Worm (Caenorhabditis elegans) whole organism, late embryonic: ENCODE results near the gene C08B6.14.

ENCODE experiments used
- C08G9.2 ChIP-seq: sonication (generic microtip); optimal IDR thresholded peaks from 2 replicates; lab custom pipeline; 2016; ENCODE audit warnings: mild to moderate bottlenecking, missing genetic modification characterization, moderate library complexity, missing compliant biosample characterization
- C38D4.7 ChIP-seq: fragments of 200-800 bp; sonication (Bioruptor generic); optimal IDR thresholded peaks from 2 replicates; lab custom pipeline; 2018; ENCODE audit warnings: mild to moderate bottlenecking, missing genetic modification characterization, moderate library complexity, missing compliant biosample characterization
- F13H6.1 ChIP-seq: sonication (generic microtip); optimal IDR thresholded peaks from 2 replicates; lab custom pipeline; 2016; ENCODE audit warnings: missing genetic modification characterization, missing compliant biosample characterization
- K09A11.1 ChIP-seq: sonication (generic microtip); optimal IDR thresholded peaks from 2 replicates; lab custom pipeline; 2017; ENCODE audit warnings: antibody characterized with exemption, mild to moderate bottlenecking, missing genetic modification characterization, missing compliant biosample characterization; ENCODE audit not compliant: insufficient read depth
- ahr-1 ChIP-seq: sonication (generic microtip); optimal IDR thresholded peaks from 2 replicates; lab custom pipeline; 2016; ENCODE audit warnings: missing genetic modification characterization, missing compliant biosample characterization
- ama-1 ChIP-seq: fragments of 150-350 bp; optimal IDR thresholded peaks from 2 replicates; lab custom pipeline; 2014
- ceh-19 ChIP-seq: fragments of 200-800 bp; sonication (Bioruptor generic); optimal IDR thresholded peaks from 2 replicates; lab custom pipeline; 2018; ENCODE audit warnings: mild to moderate bottlenecking, missing genetic modification characterization, missing compliant biosample characterization
- ceh-2 ChIP-seq: sonication (generic microtip); optimal IDR thresholded peaks from 2 replicates; lab custom pipeline; 2016; ENCODE audit warnings: missing genotype, missing genetic modification characterization, missing compliant biosample characterization
- ceh-22 ChIP-seq: sonication (generic microtip); optimal IDR thresholded peaks from 2 replicates; lab custom pipeline; 2017; ENCODE audit warnings: missing biosample characterization, missing genetic modification characterization
- ceh-24 ChIP-seq: sonication (generic microtip); optimal IDR thresholded peaks from 2 replicates; lab custom pipeline; 2016; ENCODE audit warnings: mild to moderate bottlenecking, missing genetic modification characterization, missing compliant biosample characterization
- ceh-30 ChIP-seq: fragments of 150-350 bp; optimal IDR thresholded peaks from 2 replicates; lab custom pipeline; 2014; ENCODE audit warnings: missing biosample characterization, missing genetic modification characterization
- ceh-45 ChIP-seq: fragments of 200-800 bp; sonication (Bioruptor generic); IDR thresholded peaks from 2 replicates; pipeline ENCODE4 v1.3.6; 2022; ENCODE audit warnings: missing genetic modification reagents, missing genetic modification characterization, missing compliant biosample characterization
- elt-2 ChIP-seq: sonication (generic microtip); optimal IDR thresholded peaks from 2 replicates; lab custom pipeline; 2016; ENCODE audit warnings: missing genetic modification reagents, missing genetic modification characterization, missing compliant biosample characterization
- elt-4 ChIP-seq: sonication (generic microtip); optimal IDR thresholded peaks from 2 replicates; lab custom pipeline; 2016; ENCODE audit warnings: missing genetic modification characterization, missing compliant biosample characterization
- ets-4 ChIP-seq: sonication (generic microtip); optimal IDR thresholded peaks from 2 replicates; lab custom pipeline; 2016; ENCODE audit warnings: missing genetic modification characterization, missing compliant biosample characterization
- eyg-1 ChIP-seq: sonication (generic microtip); optimal IDR thresholded peaks from 2 replicates; lab custom pipeline; 2016; ENCODE audit warnings: missing genotype, missing genetic modification characterization, missing compliant biosample characterization
- hlh-15 ChIP-seq: sonication (generic microtip); optimal IDR thresholded peaks from 2 replicates; lab custom pipeline; 2016; ENCODE audit warnings: missing genetic modification characterization, missing compliant biosample characterization
- hlh-6 ChIP-seq: sonication (generic microtip); optimal IDR thresholded peaks from 2 replicates; lab custom pipeline; 2016; ENCODE audit warnings: missing genotype, missing genetic modification characterization, missing compliant biosample characterization
- hlh-8 ChIP-seq: sonication (generic microtip); optimal IDR thresholded peaks from 2 replicates; lab custom pipeline; 2016; ENCODE audit warnings: missing genotype, missing genetic modification characterization, missing compliant biosample characterization
- mec-3 ChIP-seq: sonication (generic microtip); optimal IDR thresholded peaks from 2 replicates; lab custom pipeline; 2016; ENCODE audit warnings: borderline replicate concordance, missing genetic modification characterization, missing compliant biosample characterization
- nfya-1 ChIP-seq: sonication (generic microtip); optimal IDR thresholded peaks from 2 replicates; lab custom pipeline; 2017; ENCODE audit warnings: missing genetic modification characterization, mild to moderate bottlenecking, missing compliant biosample characterization, antibody characterized with exemption, moderate library complexity
- nhr-11 ChIP-seq: fragments of 150-350 bp; optimal IDR thresholded peaks from 2 replicates; lab custom pipeline; 2014; ENCODE audit warnings: missing biosample characterization, missing genetic modification characterization
- pag-3 ChIP-seq: sonication (generic microtip); optimal IDR thresholded peaks from 2 replicates; lab custom pipeline; 2016; ENCODE audit warnings: missing compliant biosample characterization, missing genetic modification characterization, borderline replicate concordance
- pax-1 ChIP-seq: fragments of 150-350 bp; optimal IDR thresholded peaks from 2 replicates; lab custom pipeline; 2014; ENCODE audit warnings: missing biosample characterization, missing genetic modification characterization
- pha-2 ChIP-seq: sonication (generic microtip); optimal IDR thresholded peaks from 2 replicates; lab custom pipeline; 2017; ENCODE audit warnings: mild to moderate bottlenecking, missing genetic modification characterization, missing compliant biosample characterization
- pros-1 ChIP-seq: fragments of 150-350 bp; optimal IDR thresholded peaks from 2 replicates; lab custom pipeline; 2014; ENCODE audit warnings: missing biosample characterization, missing genetic modification reagents, missing genetic modification characterization
- ref-2 ChIP-seq: sonication (generic microtip); optimal IDR thresholded peaks from 2 replicates; lab custom pipeline; 2016; ENCODE audit warnings: missing genetic modification characterization, missing compliant biosample characterization
- tbx-7 ChIP-seq: sonication (generic microtip); optimal IDR thresholded peaks from 2 replicates; lab custom pipeline; 2016; ENCODE audit warnings: missing genotype, missing genetic modification characterization, missing compliant biosample characterization
- unc-3 ChIP-seq, 2 experiments: fragments of 200-800 bp in 1 of 2; sonication (Bioruptor generic) in 1 of 2; sonication (generic microtip) in 1 of 2; conservative IDR thresholded peaks in 1 of 2; optimal IDR thresholded peaks in 1 of 2; 2 replicates each; pipeline versions ENCODE4 v1.3.6 to Lab custom; 2016 to 2022; ENCODE audit warnings: missing compliant biosample characterization in 2 of 2, missing genetic modification characterization in 2 of 2, missing genetic modification reagents in 1 of 2
- unc-42 ChIP-seq: sonication (generic microtip); optimal IDR thresholded peaks from 2 replicates; lab custom pipeline; 2016; ENCODE audit warnings: missing genotype, missing genetic modification characterization, missing compliant biosample characterization
- unc-55 ChIP-seq: sonication (generic microtip); optimal IDR thresholded peaks from 2 replicates; lab custom pipeline; 2017; ENCODE audit warnings: missing biosample characterization, missing genetic modification reagents, missing genetic modification characterization

The C08B6.14 gene

DNA sequence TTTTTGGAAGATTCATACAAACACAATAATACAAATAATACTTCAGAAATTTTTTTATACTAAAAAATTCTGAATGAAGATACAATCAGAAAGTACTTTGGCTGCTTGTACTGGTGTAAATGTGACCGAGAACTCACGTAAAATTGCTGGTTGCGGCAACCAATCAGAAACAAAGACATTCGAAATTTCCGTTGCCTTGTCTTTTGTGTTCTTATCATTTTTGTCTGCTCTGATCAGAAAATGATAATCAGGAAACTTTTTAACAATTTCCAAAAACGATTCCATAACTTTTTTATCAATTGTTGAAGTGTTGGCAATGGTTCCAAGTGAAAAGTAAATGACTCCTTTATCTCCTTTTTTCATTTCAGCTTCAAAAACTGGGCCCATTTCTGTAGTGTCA is 4.9 kb downstream of the C08B6.14 start:
- TF ChIP-seq elt-2 (tag; lab: Kevin White, UChicago), result peak; percentile 17
- TF ChIP-seq nhr-11 (tag; lab: Kevin White, UChicago), result no peak
- TF ChIP-seq, all 69 proteins: peak for 1

DNA sequence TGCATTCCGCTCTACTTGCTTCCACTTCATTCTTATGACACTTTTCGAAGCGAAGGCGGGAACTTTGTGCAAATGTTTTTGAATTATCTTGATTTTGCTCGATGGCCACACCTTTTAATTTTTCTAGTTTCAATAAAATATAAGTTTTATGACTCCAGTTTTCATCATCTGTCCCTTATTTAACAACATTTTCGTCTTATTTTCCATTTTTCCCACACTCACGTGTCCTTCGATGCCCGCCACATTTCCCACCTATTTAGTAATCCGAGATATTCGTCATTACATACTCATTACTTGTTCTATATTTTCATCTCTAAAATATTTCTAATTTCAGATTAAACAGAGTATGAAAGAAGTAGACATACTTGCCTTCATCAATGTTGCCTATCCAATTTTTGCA is 7.4 kb downstream of the C08B6.14 start, which contains the start of gene srd-49:
Gene srd-49 (plus strand): TSS at position 301 of the 400 bp plus-strand sequence.
- TF ChIP-seq F13H6.1 (tag; lab: Kevin White, UChicago), result no peak
- TF ChIP-seq ets-4, result no peak

DNA sequence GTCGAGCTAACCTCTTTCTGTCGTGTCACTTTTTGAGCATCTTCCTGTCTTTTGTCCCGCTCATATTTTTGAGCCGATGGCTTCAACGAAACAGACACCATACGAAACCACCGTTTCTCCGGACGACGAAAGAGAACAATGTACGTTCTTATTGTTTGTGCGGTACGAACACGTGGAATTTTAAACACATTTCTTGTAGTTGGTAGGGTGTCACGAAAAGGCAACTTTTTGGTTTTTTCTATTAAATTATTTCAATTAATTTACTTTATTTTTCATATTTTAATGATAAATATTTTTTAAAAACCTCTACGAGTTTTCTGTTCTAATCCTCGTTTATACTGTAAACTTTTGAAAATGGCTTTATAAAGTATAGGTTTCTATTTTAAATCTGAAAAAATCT is 10.7 kb downstream of the C08B6.14 start, which contains the start of gene R04B5.11:
Gene R04B5.11 (minus strand): TSS at position 101 of the 400 bp plus-strand sequence.
- TF ChIP-seq ceh-24 (tag; lab: Kevin White, UChicago) (no peak), unc-3 (GFP tag; conservative IDR thresholded peaks at IDR 0.05; lab: Robert Waterston, UW) (no peak), unc-3 (tag; optimal IDR thresholded peaks at IDR 0.05; lab: Kevin White, UChicago) (no peak)

DNA sequence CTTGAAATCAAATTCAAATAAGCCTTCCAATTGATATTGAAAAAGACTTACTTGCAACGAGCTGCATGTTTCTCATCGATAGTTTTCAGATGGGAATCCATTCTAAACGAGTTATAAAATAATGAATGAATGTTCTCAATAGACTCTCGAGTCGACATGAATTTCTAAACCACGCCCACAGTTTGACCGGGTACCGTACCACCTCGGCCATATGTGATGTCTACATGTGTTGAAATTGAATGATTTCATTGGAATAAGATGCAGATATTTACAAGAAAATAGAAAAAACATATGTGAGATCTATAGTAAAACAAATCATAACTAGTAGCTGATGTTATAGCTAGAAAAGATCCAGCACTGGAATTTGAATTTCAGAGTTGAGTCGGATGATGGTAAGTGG is 11.4 kb downstream of the C08B6.14 start, which contains the start of gene R04B5.7:
Gene R04B5.7 (minus strand): TSS at position 101 of the 400 bp plus-strand sequence.
- TF ChIP-seq ama-1 (lab: Kevin White, UChicago) (no peak), ceh-45 (no peak), pha-2 (tag; lab: Kevin White, UChicago) (no peak), mec-3 (tag; lab: Kevin White, UChicago) (no peak), eyg-1 (tag; lab: Kevin White, UChicago) (no peak), pax-1 (no peak), elt-2 (tag; lab: Kevin White, UChicago) (no peak), C08G9.2 (tag; lab: Kevin White, UChicago) (no peak)
- TF ChIP-seq, all 69 proteins: peak for 0

DNA sequence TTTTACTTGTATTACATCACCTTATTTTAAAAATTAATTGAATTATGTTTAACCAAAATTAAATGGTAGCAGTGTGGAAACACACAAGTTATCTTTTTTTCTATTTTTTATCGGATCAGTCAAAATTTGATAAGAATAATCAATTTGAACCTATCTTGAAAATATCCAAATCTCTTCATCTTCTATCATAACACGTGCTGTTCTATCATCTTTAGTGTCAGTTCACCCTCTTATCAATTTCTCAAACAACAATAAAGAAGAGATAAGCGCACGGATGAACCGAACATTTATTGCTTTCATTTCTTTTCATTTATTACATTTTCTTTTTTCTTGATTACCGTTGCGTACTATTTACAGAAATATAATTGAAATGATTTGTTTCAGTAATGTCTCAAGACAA is 14.7 kb downstream of the C08B6.14 start, which contains the start of gene R04B5.5:
Gene R04B5.5 (plus strand): TSS at position 378 of the 400 bp plus-strand sequence.
- no peak for TF ChIP-seq nhr-11 (tag; lab: Kevin White, UChicago)
- peak; percentile 1 for TF ChIP-seq unc-55 (GFP tag; lab: Kevin White, UChicago)
- no peak for TF ChIP-seq ceh-2 (tag; lab: Kevin White, UChicago)
- peak; percentile 95 for TF ChIP-seq elt-2 (tag; lab: Kevin White, UChicago)
- TF ChIP-seq C38D4.7 (GFP tag; lab: Kevin White, UChicago), result no peak
- peak; percentile 59 for TF ChIP-seq ceh-30 (tag; lab: Kevin White, UChicago)

DNA sequence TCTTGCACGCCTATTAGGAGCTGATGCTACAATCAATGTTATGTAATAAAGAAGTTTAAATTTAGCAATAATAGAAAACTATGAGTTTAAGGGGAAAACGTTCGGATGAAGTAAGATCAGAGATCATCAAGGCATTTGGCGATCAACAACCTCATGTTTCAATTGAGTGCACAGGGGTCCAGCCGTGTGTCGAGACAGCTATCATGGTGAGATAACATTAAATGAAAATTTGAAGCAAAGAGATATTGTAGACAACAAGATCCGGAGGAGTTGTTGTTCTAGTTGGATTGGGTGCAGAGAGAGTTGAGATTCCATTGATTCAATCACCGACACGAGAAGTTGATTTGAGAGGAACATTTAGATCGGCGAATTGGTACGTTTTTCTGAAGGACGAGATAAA is 15.7 kb downstream of the C08B6.14 start:
- TF ChIP-seq elt-2 (tag; lab: Kevin White, UChicago) (no peak), ref-2 (tag; lab: Kevin White, UChicago) (no peak), hlh-6 (tag; lab: Kevin White, UChicago) (no peak), hlh-8 (tag; lab: Kevin White, UChicago) (no peak), ceh-22 (tag; lab: Kevin White, UChicago) (no peak), pros-1 (tag; lab: Kevin White, UChicago) (no peak), pag-3 (tag; lab: Kevin White, UChicago) (no peak), pha-2 (tag; lab: Kevin White, UChicago) (no peak), unc-42 (no peak), elt-4 (tag; lab: Kevin White, UChicago) (no peak), ceh-19 (GFP tag; lab: Kevin White, UChicago) (no peak), K09A11.1 (tag; lab: Kevin White, UChicago) (no peak)

DNA sequence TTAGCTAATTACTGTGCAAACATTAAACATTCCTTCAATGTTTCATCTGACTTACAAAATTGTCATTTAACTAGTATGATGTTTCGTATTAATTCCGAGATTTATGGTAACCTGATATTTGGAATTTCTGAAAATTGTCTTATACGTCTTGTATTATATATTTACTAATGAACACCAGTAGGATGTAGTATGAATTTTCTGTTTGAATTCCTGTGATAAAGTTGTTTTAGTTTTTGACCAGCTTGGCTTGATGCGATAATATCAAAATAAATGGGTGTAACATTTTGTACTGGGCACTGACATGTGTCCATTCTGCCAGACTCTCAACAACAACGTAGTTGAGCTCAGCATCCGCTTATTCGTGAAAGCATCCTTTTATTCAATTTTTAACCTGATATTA is 17.0 kb downstream of the C08B6.14 start, which contains the start of gene R04B5.6:
Gene R04B5.6 (plus strand): TSS at position 301 of the 400 bp plus-strand sequence.
- TF ChIP-seq C38D4.7 (GFP tag; lab: Kevin White, UChicago) (no peak), nfya-1 (tag; lab: Kevin White, UChicago) (no peak), hlh-15 (no peak), eyg-1 (tag; lab: Kevin White, UChicago) (no peak), hlh-6 (tag; lab: Kevin White, UChicago) (no peak), tbx-7 (tag; lab: Kevin White, UChicago) (no peak), ahr-1 (tag; lab: Kevin White, UChicago) (no peak)
